Fruit fly (Drosophila melanogaster) whole organism, embryonic: ENCODE measurements around the gene CG9117.

Source experiments
- Ada2b ChIP-seq: fragments of 200-800 bp; sonication (Bioruptor generic); IDR thresholded peaks from 2 replicates; pipeline ENCODE4 v1.3.6; 2022; ENCODE audit warnings: missing biosample characterization, missing genetic modification characterization
- Asciz ChIP-seq: fragments of 200-800 bp; sonication (Bioruptor generic); optimal IDR thresholded peaks from 2 replicates; lab custom pipeline; 2017; ENCODE audit warnings: missing biosample characterization, mild to moderate bottlenecking, missing genetic modification characterization, missing genetic modification reagents
- BtbVII ChIP-seq: fragments of 200-800 bp; sonication (Bioruptor generic); optimal IDR thresholded peaks from 3 replicates; lab custom pipeline; 2017; ENCODE audit warnings: missing biosample characterization, mild to moderate bottlenecking, missing genetic modification characterization
- CG10209 ChIP-seq: fragments of 200-800 bp; sonication (Bioruptor generic); optimal IDR thresholded peaks from 3 replicates; lab custom pipeline; 2017; ENCODE audit warnings: missing biosample characterization, mild to moderate bottlenecking, missing genetic modification characterization, missing genetic modification reagents
- CG10462 ChIP-seq: fragments of 200-800 bp; sonication (Bioruptor generic); optimal IDR thresholded peaks from 2 replicates; lab custom pipeline; 2016; ENCODE audit warnings: missing biosample characterization, missing genetic modification characterization
- CG11247 ChIP-seq: fragments of 200-800 bp; sonication (Bioruptor generic); IDR thresholded peaks from 2 replicates; pipeline ENCODE4 v1.3.6; 2022; ENCODE audit warnings: missing biosample characterization, missing genetic modification characterization
- CG12236 ChIP-seq: fragments of 200-800 bp; sonication (Bioruptor generic); optimal IDR thresholded peaks from 2 replicates; lab custom pipeline; 2016; ENCODE audit warnings: missing biosample characterization, missing genetic modification characterization
- CG13424 ChIP-seq: fragments of 200-800 bp; sonication (Bioruptor generic); optimal IDR thresholded peaks from 2 replicates; lab custom pipeline; 2019; ENCODE audit warnings: missing biosample characterization, mild to moderate bottlenecking, missing genetic modification characterization, moderate library complexity
- CG13624 ChIP-seq: fragments of 200-800 bp; sonication (Bioruptor generic); optimal IDR thresholded peaks from 2 replicates; lab custom pipeline; 2016; ENCODE audit warnings: missing biosample characterization, missing genetic modification characterization
- CG16779 ChIP-seq: fragments of 200-800 bp; sonication (Bioruptor generic); IDR thresholded peaks from 2 replicates; pipeline ENCODE4 v1.3.6; 2022; ENCODE audit warnings: missing biosample characterization, missing genetic modification characterization
- CG18476 ChIP-seq: fragments of 200-800 bp; sonication (Bioruptor generic); optimal IDR thresholded peaks from 2 replicates; lab custom pipeline; 2016; ENCODE audit warnings: missing biosample characterization, mild to moderate bottlenecking, missing genetic modification characterization
- CG2120 ChIP-seq: fragments of 200-800 bp; sonication (Bioruptor generic); optimal IDR thresholded peaks from 3 replicates; lab custom pipeline; 2016; ENCODE audit warnings: missing biosample characterization, missing genetic modification characterization
- CG2129 ChIP-seq: fragments of 200-800 bp; sonication (Bioruptor generic); IDR thresholded peaks from 2 replicates; pipeline ENCODE4 v1.3.6; 2022; ENCODE audit warnings: missing biosample characterization, missing genetic modification characterization; ENCODE audit not compliant: partially characterized antibody
- CG2678 ChIP-seq: fragments of 200-800 bp; sonication (Bioruptor generic); optimal IDR thresholded peaks from 3 replicates; lab custom pipeline; 2019; ENCODE audit warnings: missing biosample characterization, mild to moderate bottlenecking, missing genetic modification characterization, moderate library complexity
- CG32532 ChIP-seq: fragments of 200-800 bp; sonication (Bioruptor generic); IDR thresholded peaks from 2 replicates; pipeline ENCODE4 v1.3.6; 2022; ENCODE audit warnings: missing biosample characterization, missing genetic modification characterization
- CG33213 ChIP-seq: fragments of 200-800 bp; sonication (Bioruptor generic); optimal IDR thresholded peaks from 3 replicates; lab custom pipeline; 2016; ENCODE audit warnings: missing biosample characterization, missing genetic modification characterization
- CG34422 ChIP-seq: fragments of 200-800 bp; sonication (Bioruptor generic); IDR thresholded peaks from 3 replicates; pipeline ENCODE4 v1.3.6; 2022; ENCODE audit warnings: missing biosample characterization, missing genetic modification characterization
- CG4617 ChIP-seq: fragments of 200-800 bp; sonication (Bioruptor generic); optimal IDR thresholded peaks from 3 replicates; lab custom pipeline; 2016; ENCODE audit warnings: missing biosample characterization, missing genetic modification characterization, borderline replicate concordance
- CG6175 ChIP-seq: fragments of 200-800 bp; sonication (Bioruptor generic); IDR thresholded peaks from 3 replicates; pipeline ENCODE4 v1.3.6; 2022; ENCODE audit warnings: missing biosample characterization, missing genetic modification characterization
- CG6654 ChIP-seq: fragments of 200-800 bp; sonication (Bioruptor generic); optimal IDR thresholded peaks from 2 replicates; lab custom pipeline; 2017; ENCODE audit warnings: missing biosample characterization, mild to moderate bottlenecking, missing genetic modification characterization
- CG6854 ChIP-seq: fragments of 200-800 bp; sonication (Bioruptor generic); optimal IDR thresholded peaks from 3 replicates; lab custom pipeline; 2017; ENCODE audit warnings: missing biosample characterization, mild to moderate bottlenecking, missing genetic modification characterization
- CG9609 ChIP-seq: fragments of 200-800 bp; sonication (Bioruptor generic); optimal IDR thresholded peaks from 3 replicates; lab custom pipeline; 2016; ENCODE audit warnings: missing biosample characterization, missing genetic modification characterization
- Dip3 ChIP-seq: fragments of 200-800 bp; sonication (Bioruptor generic); optimal IDR thresholded peaks from 3 replicates; lab custom pipeline; 2016; ENCODE audit warnings: missing biosample characterization, missing genetic modification characterization
- Doc3 ChIP-seq: fragments of 200-800 bp; sonication (Bioruptor generic); IDR thresholded peaks from 3 replicates; pipeline ENCODE4 v1.3.6; 2022; ENCODE audit warnings: missing biosample characterization, missing genetic modification characterization; ENCODE audit not compliant: partially characterized antibody
- Hand ChIP-seq: fragments of 200-800 bp; sonication (Bioruptor generic); optimal IDR thresholded peaks from 2 replicates; lab custom pipeline; 2017; ENCODE audit warnings: mild to moderate bottlenecking, missing biosample characterization, missing genetic modification reagents, missing genetic modification characterization
- NFAT ChIP-seq: fragments of 200-800 bp; sonication (Bioruptor generic); IDR thresholded peaks from 2 replicates; pipeline ENCODE4 v1.3.6; 2022; ENCODE audit warnings: missing biosample characterization, missing genetic modification characterization
- Oli ChIP-seq: fragments of 200-800 bp; sonication (Bioruptor generic); optimal IDR thresholded peaks from 2 replicates; lab custom pipeline; 2018; ENCODE audit warnings: missing biosample characterization, mild to moderate bottlenecking, missing genetic modification characterization, moderate library complexity
- Opbp ChIP-seq: fragments of 200-800 bp; sonication (Bioruptor generic); IDR thresholded peaks from 3 replicates; pipeline ENCODE4 v1.3.6; 2022; ENCODE audit warnings: missing biosample characterization, missing genetic modification characterization; ENCODE audit not compliant: partially characterized antibody
- Rx ChIP-seq: fragments of 200-800 bp; sonication (Bioruptor generic); IDR thresholded peaks from 2 replicates; pipeline ENCODE4 v1.3.6; 2022; ENCODE audit warnings: missing biosample characterization, missing genetic modification characterization
- Side ChIP-seq: fragments of 200-800 bp; sonication (Bioruptor generic); optimal IDR thresholded peaks from 2 replicates; lab custom pipeline; 2016; ENCODE audit warnings: missing biosample characterization, missing genetic modification characterization
- bowl ChIP-seq: fragments of 200-800 bp; sonication (Bioruptor generic); IDR thresholded peaks from 2 replicates; pipeline ENCODE4 v1.3.6; 2022; ENCODE audit warnings: missing biosample characterization, missing genetic modification characterization
- cas ChIP-seq: fragments of 200-800 bp; sonication (Bioruptor generic); IDR thresholded peaks from 2 replicates; pipeline ENCODE4 v1.3.6; 2022; ENCODE audit warnings: missing biosample characterization, missing genetic modification characterization
- corto ChIP-seq: fragments of 200-800 bp; sonication (Bioruptor generic); optimal IDR thresholded peaks from 2 replicates; lab custom pipeline; 2016; ENCODE audit warnings: missing biosample characterization, mild to moderate bottlenecking, missing genetic modification characterization, moderate library complexity
- danr ChIP-seq: fragments of 200-800 bp; sonication (Bioruptor generic); IDR thresholded peaks from 2 replicates; pipeline ENCODE4 v1.3.6; 2022; ENCODE audit warnings: missing biosample characterization, missing genetic modification characterization
- dmrt11E ChIP-seq: fragments of 200-800 bp; sonication (Bioruptor generic); optimal IDR thresholded peaks from 3 replicates; lab custom pipeline; 2018; ENCODE audit warnings: missing biosample characterization, mild to moderate bottlenecking, missing genetic modification characterization, moderate library complexity
- fru ChIP-seq: fragments of >200 bp; optimal IDR thresholded peaks from 2 replicates; lab custom pipeline; 2017
- fu2 ChIP-seq: fragments of 200-800 bp; sonication (Bioruptor generic); optimal IDR thresholded peaks from 2 replicates; lab custom pipeline; 2016; ENCODE audit warnings: missing biosample characterization, missing genetic modification characterization
- grn ChIP-seq: fragments of 200-800 bp; sonication (Bioruptor generic); optimal IDR thresholded peaks from 3 replicates; lab custom pipeline; 2017; ENCODE audit warnings: missing biosample characterization, missing genetic modification characterization
- gsb ChIP-seq: fragments of 200-800 bp; sonication (Bioruptor generic); IDR thresholded peaks from 2 replicates; pipeline ENCODE4 v1.3.6; 2022; ENCODE audit warnings: missing biosample characterization, missing genetic modification characterization
- h ChIP-seq: fragments of >200 bp; optimal IDR thresholded peaks from 2 replicates; lab custom pipeline; 2017
- her ChIP-seq: fragments of 200-800 bp; sonication (Bioruptor generic); optimal IDR thresholded peaks from 2 replicates; lab custom pipeline; 2016; ENCODE audit warnings: missing biosample characterization, missing genetic modification characterization
- inv ChIP-seq: fragments of 200-800 bp; sonication (Bioruptor generic); IDR thresholded peaks from 2 replicates; pipeline ENCODE4 v1.3.6; 2022; ENCODE audit warnings: missing biosample characterization, missing genetic modification characterization; ENCODE audit not compliant: partially characterized antibody
- lov ChIP-seq, 2 experiments: fragments of 200-800 bp in 1 of 2; fragments of >200 bp in 1 of 2; sonication (Bioruptor generic) in 1 of 2; IDR thresholded peaks in 1 of 2; optimal IDR thresholded peaks in 1 of 2; 2 replicates in 1 of 2; 3 replicates in 1 of 2; pipeline versions ENCODE4 v1.3.6 to Lab custom; 2017 to 2022; ENCODE audit warnings: missing biosample characterization in 1 of 2, missing genetic modification characterization in 1 of 2
- nau ChIP-seq: fragments of 200-800 bp; sonication (Bioruptor generic); optimal IDR thresholded peaks from 3 replicates; lab custom pipeline; 2017; ENCODE audit warnings: missing biosample characterization, mild to moderate bottlenecking, missing genetic modification characterization, missing genetic modification reagents
- oc ChIP-seq: fragments of 200-800 bp; sonication (Bioruptor generic); optimal IDR thresholded peaks from 2 replicates; lab custom pipeline; 2018; ENCODE audit warnings: missing biosample characterization, mild to moderate bottlenecking, missing genetic modification characterization, moderate library complexity
- pfk ChIP-seq: fragments of 200-800 bp; sonication (Bioruptor generic); optimal IDR thresholded peaks from 2 replicates; lab custom pipeline; 2018; ENCODE audit warnings: missing biosample characterization, mild to moderate bottlenecking, missing genetic modification characterization, moderate library complexity
- pzg ChIP-seq: fragments of 200-800 bp; sonication (Bioruptor generic); optimal IDR thresholded peaks from 3 replicates; lab custom pipeline; 2018; ENCODE audit warnings: missing biosample characterization, mild to moderate bottlenecking, missing genetic modification characterization, moderate library complexity
- repo ChIP-seq: fragments of 200-800 bp; sonication (Bioruptor generic); optimal IDR thresholded peaks from 2 replicates; lab custom pipeline; 2016; ENCODE audit warnings: missing biosample characterization, missing genetic modification characterization
- ssp ChIP-seq: fragments of 200-800 bp; sonication (Bioruptor generic); IDR thresholded peaks from 2 replicates; pipeline ENCODE4 v1.3.6; 2022; ENCODE audit warnings: missing biosample characterization, missing genetic modification characterization
- tin ChIP-seq: fragments of 200-800 bp; sonication (Bioruptor generic); optimal IDR thresholded peaks from 3 replicates; lab custom pipeline; 2016; ENCODE audit warnings: missing biosample characterization, missing genetic modification characterization
- zen ChIP-seq: fragments of 200-800 bp; sonication (Bioruptor generic); optimal IDR thresholded peaks from 3 replicates; lab custom pipeline; 2018; ENCODE audit warnings: missing biosample characterization, mild to moderate bottlenecking, missing genetic modification characterization, moderate library complexity

Gene CG9117

DNA sequence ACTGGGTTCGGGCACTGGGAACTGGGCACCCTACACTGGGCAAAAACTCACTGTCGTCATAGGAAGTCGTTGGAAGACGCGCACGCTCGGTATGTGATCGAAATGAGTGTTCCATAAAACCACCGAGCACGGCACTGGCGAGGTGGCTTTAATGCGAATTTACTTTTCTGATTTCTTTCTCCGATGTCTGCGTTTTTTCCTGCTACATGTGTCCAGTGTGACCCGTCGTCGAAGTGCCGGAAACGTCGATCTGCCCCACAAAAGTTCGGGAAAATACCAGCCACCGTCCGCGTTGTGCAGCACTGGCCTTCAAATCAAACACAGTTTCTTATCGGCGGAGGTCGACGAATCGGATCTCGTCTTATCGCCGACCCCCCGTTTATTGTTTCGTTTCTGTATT, 38.5 kb downstream of the CG9117 start, which contains the start of gene Kdm5 (continued):
- TF ChIP-seq tin (GFP tag; lab: Kevin White, UChicago) = peak; percentile 30
- TF ChIP-seq repo (GFP tag; lab: Kevin White, UChicago) = peak; percentile 1
- no peak for TF ChIP-seq cas (GFP tag; lab: Robert Waterston, UW)
- TF ChIP-seq inv (GFP tag; lab: Robert Waterston, UW) = 0 out of 2 replicates have a peak, but pooled peaks have one; percentile 20
- TF ChIP-seq gsb = no peak
- no peak for TF ChIP-seq CG6654 (GFP tag; lab: Kevin White, UChicago)
- peak; percentile 54 for TF ChIP-seq CG13624 (GFP tag; lab: Kevin White, UChicago)
- TF ChIP-seq oc (tag; lab: Kevin White, UChicago) = no peak
- no peak for TF ChIP-seq CG10209 (GFP tag; lab: Kevin White, UChicago)
- TF ChIP-seq nau (GFP tag; lab: Kevin White, UChicago) = no peak
- peak; percentile 64 for TF ChIP-seq CG33213
- TF ChIP-seq Rx (GFP tag; lab: Robert Waterston, UW) = no peak
- TF ChIP-seq CG6854 (GFP tag; lab: Kevin White, UChicago) = no peak
- no peak for TF ChIP-seq Asciz
- peak; percentile 29; the same call in 1 of the 2 replicates for TF ChIP-seq danr (GFP tag; lab: Robert Waterston, UW)
- TF ChIP-seq Opbp (GFP tag; lab: Robert Waterston, UW) = no peak; the same call in 2 of the 3 replicates
- TF ChIP-seq CG16779 (GFP tag; lab: Robert Waterston, UW) = no peak
- TF ChIP-seq fru (lab: Kevin White, UChicago) = no peak
- peak; percentile 54 for TF ChIP-seq CG9609 (GFP tag; lab: Kevin White, UChicago)
- no peak for TF ChIP-seq CG6175 (GFP tag; lab: Robert Waterston, UW)
- TF ChIP-seq NFAT = peak; percentile 56
- peak; percentile 65; the same call in 2 of the 3 replicates for TF ChIP-seq CG34422
- peak; percentile 41; the same call in 1 of the 2 replicates for TF ChIP-seq CG11247
- no peak for TF ChIP-seq bowl (GFP tag; lab: Robert Waterston, UW)
- TF ChIP-seq CG12236 (GFP tag; lab: Kevin White, UChicago) = no peak
- no peak for TF ChIP-seq pfk
- TF ChIP-seq Oli (tag; lab: Kevin White, UChicago) = no peak
- peak; percentile 16 for TF ChIP-seq zen (tag; lab: Kevin White, UChicago)
- peak; percentile 61 for TF ChIP-seq CG2120 (GFP tag; lab: Kevin White, UChicago)
- TF ChIP-seq lov (optimal IDR thresholded peaks at IDR 0.05; lab: Kevin White, UChicago) = no peak
- TF ChIP-seq lov (GFP tag; IDR thresholded peaks at IDR 0.05; lab: Robert Waterston, UW) = no peak
- peak; percentile 92 for TF ChIP-seq pzg (GFP tag; lab: Kevin White, UChicago)
- no peak for TF ChIP-seq corto
- TF ChIP-seq dmrt11E (tag; lab: Kevin White, UChicago) = no peak
- no peak for TF ChIP-seq CG2129 (GFP tag; lab: Robert Waterston, UW)
- TF ChIP-seq Dip3 (GFP tag; lab: Kevin White, UChicago) = peak; percentile 44
- peak; percentile 90 for TF ChIP-seq grn (GFP tag; lab: Kevin White, UChicago)
- no peak for TF ChIP-seq her (GFP tag; lab: Kevin White, UChicago)
- TF ChIP-seq CG32532 (GFP tag; lab: Robert Waterston, UW) = peak; percentile 58
- TF ChIP-seq h (lab: Kevin White, UChicago) = no peak
- peak; percentile 30; the same call in 1 of the 2 replicates for TF ChIP-seq ssp (GFP tag; lab: Robert Waterston, UW)
- TF ChIP-seq Doc3 = no peak
- TF ChIP-seq CG18476 = no peak
- TF ChIP-seq CG10462 (GFP tag; lab: Kevin White, UChicago) = no peak
- TF ChIP-seq fu2 = peak; percentile 35
- TF ChIP-seq Hand (GFP tag; lab: Kevin White, UChicago) = no peak
- peak; percentile 47 for TF ChIP-seq Side (GFP tag; lab: Kevin White, UChicago)
- TF ChIP-seq Ada2b = no peak
- TF ChIP-seq CG2678 (tag; lab: Kevin White, UChicago) = no peak
- no peak for TF ChIP-seq BtbVII (GFP tag; lab: Kevin White, UChicago)
- no peak for TF ChIP-seq CG13424 (tag; lab: Kevin White, UChicago)
- peak; percentile 87 for TF ChIP-seq CG4617 (GFP tag; lab: Kevin White, UChicago)
